Worm (Caenorhabditis elegans): ENCODE measurements around the gene Y51A2B.6.

DNA sequence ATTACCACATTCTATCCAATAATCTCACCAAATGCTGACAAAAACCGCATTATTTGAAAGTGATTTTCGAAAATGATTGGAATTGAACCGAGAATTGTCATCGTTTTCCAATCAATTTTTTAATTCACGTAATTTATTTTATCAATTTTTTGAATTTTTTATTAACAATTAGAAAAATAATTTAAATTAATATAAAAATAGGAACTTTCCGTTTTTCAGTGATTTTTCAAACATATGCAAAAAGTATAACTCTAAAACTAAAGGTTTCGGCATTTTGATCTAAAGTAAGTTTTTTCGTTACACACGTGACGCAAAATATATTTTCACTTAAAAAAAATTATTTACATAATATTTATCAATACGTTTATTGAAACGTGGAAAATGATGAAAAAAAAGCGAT, at the start of gene Y51A2B.6:
- TF ChIP-seq ceh-9 (tag; optimal IDR thresholded peaks at IDR 0.05) (no peak), hlh-13 (GFP tag; optimal IDR thresholded peaks at IDR 0.05) (no peak), ceh-19 (GFP tag; optimal IDR thresholded peaks at IDR 0.05) (no peak), ceh-24 (tag; optimal IDR thresholded peaks at IDR 0.05) (no peak), ztf-16 (tag; optimal IDR thresholded peaks at IDR 0.05) (no peak), pha-4 (tag; optimal IDR thresholded peaks at IDR 0.05) (no peak), nfya-1 (tag; optimal IDR thresholded peaks at IDR 0.05) (no peak), unc-55 (GFP tag; optimal IDR thresholded peaks at IDR 0.05) (no peak), unc-86 (tag; optimal IDR thresholded peaks at IDR 0.05) (no peak), ama-1 (optimal IDR thresholded peaks at IDR 0.05) (no peak), ceh-31 (tag; optimal IDR thresholded peaks at IDR 0.05) (no peak)

Data from whole organism, late embryonic.